Worm (Caenorhabditis elegans): ENCODE measurements around the gene F37A4.3.

- TF ChIP-seq W03F9.2 (tag; optimal IDR thresholded peaks at IDR 0.05) (no peak), dao-5 (tag; optimal IDR thresholded peaks at IDR 0.05) (no peak)
Measured at ce11 chrIII:6718270-6718669, at the start of gene F37A4.3.
